Worm (Caenorhabditis elegans): ENCODE data around the gene lipl-1.

DNA sequence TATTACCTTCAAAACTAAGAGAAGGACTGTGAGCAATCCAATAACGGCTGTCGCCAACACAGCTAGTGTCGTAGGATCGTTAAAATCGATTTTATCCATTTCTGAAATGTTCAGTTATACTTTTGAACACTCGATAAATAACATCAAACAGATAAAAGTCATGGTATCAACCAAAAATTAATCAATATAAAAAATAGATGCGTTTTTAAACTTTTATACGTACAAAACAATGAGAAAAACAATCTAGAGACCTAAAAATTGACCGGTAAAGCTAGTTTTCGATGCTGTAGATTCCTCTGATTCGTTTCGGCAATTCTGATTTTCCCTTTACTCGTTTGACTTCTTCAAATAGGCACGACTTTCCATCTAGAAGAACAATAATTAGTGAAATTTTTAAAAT, 47.3 kb downstream of the lipl-1 start, which contains the start of gene R186.3:
- TF ChIP-seq med-1 (GFP tag; optimal IDR thresholded peaks at IDR 0.05; ENCODE audit: insufficient read depth) (no peak), ztf-23 (GFP tag; IDR thresholded peaks at IDR 0.05) (no peak), cog-1 (tag; optimal IDR thresholded peaks at IDR 0.05) (no peak), T22C8.4 (GFP tag; IDR thresholded peaks at IDR 0.05) (no peak), ref-1 (GFP tag; conservative IDR thresholded peaks at IDR 0.05) (no peak)
